Worm (Caenorhabditis elegans): ENCODE data around the gene chil-19.

DNA sequence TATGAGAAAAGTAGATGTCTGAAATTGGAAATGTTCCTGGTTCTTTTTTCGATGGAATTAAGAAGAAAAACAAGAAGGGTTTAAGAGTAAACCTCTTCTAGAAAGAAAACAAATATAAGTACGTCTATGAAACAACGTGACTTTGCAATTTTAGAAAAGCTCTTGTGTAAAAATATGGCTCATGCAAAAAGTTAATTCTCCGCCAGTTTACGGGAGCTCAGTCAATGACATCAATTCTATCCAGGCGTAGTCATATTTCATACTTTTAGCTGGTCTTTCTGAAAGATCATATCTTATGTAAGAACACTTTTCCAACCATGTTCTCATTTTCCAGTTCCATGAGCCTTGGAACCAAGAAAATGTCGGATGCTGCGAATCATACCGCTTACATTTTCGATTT, 35.7 kb upstream of the chil-19 start:
- TF ChIP-seq zag-1 (tag; optimal IDR thresholded peaks at IDR 0.05) (no peak), nhr-12 (tag; optimal IDR thresholded peaks at IDR 0.05) (no peak), unc-55 (GFP tag; optimal IDR thresholded peaks at IDR 0.05) (no peak), skn-1 (tag; optimal IDR thresholded peaks at IDR 0.05) (no peak), unc-39 (tag; optimal IDR thresholded peaks at IDR 0.05) (no peak), elt-1 (tag; optimal IDR thresholded peaks at IDR 0.05) (no peak), lin-13 (GFP tag; optimal IDR thresholded peaks at IDR 0.05) (no peak), ceh-82 (tag; optimal IDR thresholded peaks at IDR 0.05) (no peak), R02D3.7 (tag; optimal IDR thresholded peaks at IDR 0.05) (no peak), fos-1 (tag; optimal IDR thresholded peaks at IDR 0.05) (no peak), unc-62 (GFP tag; optimal IDR thresholded peaks at IDR 0.05) (no peak), ZK546.5 (tag; optimal IDR thresholded peaks at IDR 0.05) (no peak), ztf-11 (tag; optimal IDR thresholded peaks at IDR 0.05) (no peak), mab-5 (tag; optimal IDR thresholded peaks at IDR 0.05) (no peak)

All from whole organism, L2 larva.